Worm (Caenorhabditis elegans) whole organism, L1 larva: Measurements from ENCODE around the gene Y53F4B.24.
A peak's percentile ranks its signal among the peaks of the same experiment; 100 is the strongest.

ENCODE experiments used
- C04F5.9 ChIP-seq: sonication (generic microtip); optimal IDR thresholded peaks from 2 replicates; lab custom pipeline; 2016; ENCODE audit warnings: missing genetic modification characterization, missing compliant biosample characterization
- C16A3.4 ChIP-seq: fragments of 150-350 bp; optimal IDR thresholded peaks from 2 replicates; lab custom pipeline; 2014; ENCODE audit warnings: missing biosample characterization, missing genetic modification characterization
- F16B12.6 ChIP-seq: fragments of 150-350 bp; optimal IDR thresholded peaks from 2 replicates; lab custom pipeline; 2014; ENCODE audit warnings: missing biosample characterization, missing genetic modification characterization
- Y116A8C.19 ChIP-seq: sonication (generic microtip); optimal IDR thresholded peaks from 2 replicates; lab custom pipeline; 2016; ENCODE audit warnings: missing compliant biosample characterization, missing genetic modification characterization, borderline replicate concordance
- aha-1 ChIP-seq: fragments of 150-350 bp; optimal IDR thresholded peaks from 2 replicates; lab custom pipeline; 2014; ENCODE audit warnings: missing biosample characterization, missing genetic modification characterization
- aly-2 ChIP-seq: fragments of 150-350 bp; optimal IDR thresholded peaks from 2 replicates; lab custom pipeline; 2014; ENCODE audit warnings: missing biosample characterization, missing genetic modification characterization
- blmp-1 ChIP-seq: fragments of 150-350 bp; optimal IDR thresholded peaks from 2 replicates; lab custom pipeline; 2014; ENCODE audit warnings: missing biosample characterization, missing genetic modification characterization
- ceh-63 ChIP-seq: fragments of 200-800 bp; sonication (Bioruptor generic); optimal IDR thresholded peaks from 2 replicates; lab custom pipeline; 2018; ENCODE audit warnings: mild to moderate bottlenecking, missing genetic modification characterization, missing compliant biosample characterization
- ceh-8 ChIP-seq: fragments of 200-800 bp; sonication (Bioruptor generic); optimal IDR thresholded peaks from 2 replicates; lab custom pipeline; 2018; ENCODE audit warnings: mild to moderate bottlenecking, missing genetic modification characterization, moderate library complexity, missing compliant biosample characterization
- ceh-88 ChIP-seq: fragments of 200-800 bp; sonication (Bioruptor generic); IDR thresholded peaks from 2 replicates; pipeline ENCODE4 v1.3.6; 2022; ENCODE audit warnings: missing genetic modification characterization, missing compliant biosample characterization
- efl-1 ChIP-seq, 4 experiments: fragments of 150-350 bp; optimal IDR thresholded peaks in 3 of 4; peaks in 1 of 4; 1 replicate in 1 of 4; 2 replicates in 3 of 4; lab custom pipeline; 2014; ENCODE audit warnings: missing biosample characterization in 2 of 4, missing genetic modification characterization in 2 of 4, missing genetic modification reagents in 2 of 4
- efl-3 ChIP-seq: fragments of 200-800 bp; sonication (Bioruptor generic); optimal IDR thresholded peaks from 2 replicates; lab custom pipeline; 2018; ENCODE audit warnings: mild to moderate bottlenecking, missing genetic modification characterization, missing compliant biosample characterization
- elt-2 ChIP-seq: sonication (generic microtip); optimal IDR thresholded peaks from 2 replicates; lab custom pipeline; 2016; ENCODE audit warnings: missing genetic modification characterization, mild to moderate bottlenecking, inconsistent platforms, missing compliant biosample characterization, missing genetic modification reagents
- elt-3 ChIP-seq, 6 experiments: fragments of 150-350 bp in 1 of 6; sonication (generic microtip); optimal IDR thresholded peaks; 2 replicates each; lab custom pipeline; 2017 to 2018; ENCODE audit warnings: missing biosample characterization in 6 of 6, missing genetic modification characterization in 6 of 6, inconsistent platforms in 1 of 6
- ets-5 ChIP-seq: fragments of 200-800 bp; sonication (Bioruptor generic); IDR thresholded peaks from 2 replicates; pipeline ENCODE4 v1.3.6; 2022; ENCODE audit warnings: missing genetic modification characterization, missing compliant biosample characterization
- fkh-8 ChIP-seq: sonication (generic microtip); optimal IDR thresholded peaks from 2 replicates; lab custom pipeline; 2016; ENCODE audit warnings: mild to moderate bottlenecking, missing genetic modification characterization, missing compliant biosample characterization
- fos-1 ChIP-seq: fragments of 150-350 bp; optimal IDR thresholded peaks from 2 replicates; lab custom pipeline; 2014; ENCODE audit warnings: missing biosample characterization, missing genetic modification characterization
- grh-1 ChIP-seq: fragments of 200-800 bp; sonication (Bioruptor generic); IDR thresholded peaks from 2 replicates; pipeline ENCODE4 v1.3.6; 2022; ENCODE audit warnings: missing genetic modification reagents, missing genetic modification characterization, missing compliant biosample characterization
- hlh-17 ChIP-seq: fragments of 200-800 bp; sonication (Bioruptor generic); optimal IDR thresholded peaks from 2 replicates; lab custom pipeline; 2018; ENCODE audit warnings: missing genetic modification characterization, mild to moderate bottlenecking, missing compliant biosample characterization, moderate library complexity, borderline replicate concordance
- lin-14 ChIP-seq: fragments of 200-800 bp; sonication (Bioruptor generic); optimal IDR thresholded peaks from 2 replicates; lab custom pipeline; 2018; ENCODE audit warnings: mild to moderate bottlenecking, missing genetic modification characterization, moderate library complexity, missing compliant biosample characterization
- lin-15B ChIP-seq: fragments of 150-350 bp; sonication (generic microtip); optimal IDR thresholded peaks from 3 replicates; lab custom pipeline; 2014; ENCODE audit warnings: missing biosample characterization, missing genetic modification characterization
- lin-35 ChIP-seq, 2 experiments: fragments of 150-350 bp; optimal IDR thresholded peaks; 2 replicates each; lab custom pipeline; 2014; ENCODE audit warnings: missing biosample characterization in 2 of 2, missing genetic modification characterization in 2 of 2, missing genetic modification reagents in 2 of 2
- mef-2 ChIP-seq: fragments of 150-350 bp; optimal IDR thresholded peaks from 2 replicates; lab custom pipeline; 2014; ENCODE audit warnings: missing biosample characterization, missing genetic modification characterization
- nhr-12 ChIP-seq: sonication (generic microtip); optimal IDR thresholded peaks from 2 replicates; lab custom pipeline; 2017; ENCODE audit warnings: missing biosample characterization, missing genetic modification characterization
- nhr-19 ChIP-seq: fragments of 200-800 bp; sonication (Bioruptor generic); conservative IDR thresholded peaks from 2 replicates; pipeline ENCODE4 v1.3.6; 2022; ENCODE audit warnings: missing genetic modification characterization, missing compliant biosample characterization
- nhr-20 ChIP-seq: sonication (generic microtip); optimal IDR thresholded peaks from 2 replicates; lab custom pipeline; 2016; ENCODE audit warnings: mild to moderate bottlenecking, missing genetic modification characterization, missing compliant biosample characterization
- nhr-28 ChIP-seq: fragments of 150-350 bp; optimal IDR thresholded peaks from 2 replicates; lab custom pipeline; 2014; ENCODE audit warnings: missing biosample characterization, missing genetic modification characterization
- nhr-71 ChIP-seq: sonication (generic microtip); optimal IDR thresholded peaks from 2 replicates; lab custom pipeline; 2016; ENCODE audit warnings: mild to moderate bottlenecking, missing genetic modification characterization, moderate library complexity, missing compliant biosample characterization
- nhr-85 ChIP-seq: sonication (generic microtip); peaks from one replicate; lab custom pipeline; 2016; ENCODE audit warnings: missing genetic modification characterization, inconsistent platforms, missing compliant biosample characterization
- nhr-90 ChIP-seq: sonication (generic microtip); optimal IDR thresholded peaks from 2 replicates; lab custom pipeline; 2016; ENCODE audit warnings: mild to moderate bottlenecking, missing genetic modification characterization, missing compliant biosample characterization; ENCODE audit not compliant: poor library complexity
- pag-3 ChIP-seq: sonication (generic microtip); optimal IDR thresholded peaks from 2 replicates; lab custom pipeline; 2017; ENCODE audit warnings: missing genetic modification characterization, mild to moderate bottlenecking, missing compliant biosample characterization, antibody characterized with exemption, borderline replicate concordance; ENCODE audit not compliant: insufficient read depth
- skn-1 ChIP-seq: fragments of 150-350 bp; optimal IDR thresholded peaks from 2 replicates; lab custom pipeline; 2014; ENCODE audit warnings: missing biosample characterization, missing genetic modification characterization
- snu-23 ChIP-seq: sonication (generic microtip); optimal IDR thresholded peaks from 2 replicates; lab custom pipeline; 2016; ENCODE audit warnings: missing genetic modification characterization, missing compliant biosample characterization
- swsn-7 ChIP-seq: sonication (generic microtip); optimal IDR thresholded peaks from 2 replicates; lab custom pipeline; 2016; ENCODE audit warnings: missing genetic modification characterization, missing compliant biosample characterization
- unc-86 ChIP-seq: sonication (generic microtip); optimal IDR thresholded peaks from 2 replicates; lab custom pipeline; 2016; ENCODE audit warnings: missing genetic modification characterization, missing compliant biosample characterization
- unc-98 ChIP-seq: fragments of 200-800 bp; sonication (Bioruptor generic); IDR thresholded peaks from 2 replicates; pipeline ENCODE4 v1.3.6; 2022; ENCODE audit warnings: missing genetic modification characterization, missing compliant biosample characterization
- zag-1 ChIP-seq: fragments of 150-350 bp; optimal IDR thresholded peaks from 2 replicates; lab custom pipeline; 2014; ENCODE audit warnings: missing biosample characterization, missing genetic modification characterization

Gene Y53F4B.24

DNA sequence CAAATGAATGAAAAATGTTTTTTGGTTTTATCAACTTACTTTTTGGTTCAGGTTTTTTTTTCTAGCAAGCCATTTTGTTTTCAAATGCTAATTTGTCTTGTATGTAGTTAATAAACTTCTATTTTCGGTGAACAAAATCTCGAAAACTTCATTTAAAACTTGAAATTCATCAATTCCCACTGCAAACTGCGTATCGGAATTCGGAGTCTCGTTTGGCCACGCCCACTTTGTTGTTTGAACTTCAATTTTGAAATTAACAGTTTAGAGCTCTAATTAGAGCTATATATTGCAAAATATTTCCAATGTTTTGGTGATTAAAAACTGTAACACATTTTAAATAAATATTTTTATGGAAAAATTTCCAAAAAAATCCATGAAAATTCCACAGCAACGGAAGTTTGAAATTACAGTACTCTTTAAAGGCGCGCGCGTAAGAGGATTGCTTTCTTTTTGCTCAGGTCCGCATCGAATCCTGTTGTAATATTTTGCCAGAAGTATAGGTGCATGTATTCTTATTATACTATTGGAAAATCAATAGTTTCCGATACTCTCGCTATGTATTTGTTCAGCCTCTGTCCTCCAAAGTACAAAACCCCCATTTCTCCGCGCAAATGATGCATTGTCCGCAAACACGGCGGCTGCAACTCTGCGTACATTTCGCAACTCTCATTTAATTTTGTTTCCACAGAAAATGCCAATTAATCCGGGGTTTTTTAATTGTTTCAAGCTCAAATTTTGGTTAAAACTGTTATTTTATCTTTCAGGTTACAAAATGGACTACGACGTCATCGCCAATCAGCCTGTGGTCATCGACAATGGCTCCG lies 14.5 kb downstream of the Y53F4B.24 start, which contains the start of gene arp-1 (continued):
- TF ChIP-seq pag-3 (no peak), snu-23 (peak; percentile 57)

ce11 chrII:15111352-15111751 lies 22.9 kb downstream of the Y53F4B.24 start:
- TF ChIP-seq elt-2 (peak; percentile 60), nhr-85 (peak; percentile 59), nhr-19 (GFP tag; lab: Robert Waterston, UW) (peak; percentile 46), nhr-90 (peak; percentile 12), grh-1 (GFP tag; lab: Robert Waterston, UW) (no peak), lin-35 (GFP tag; optimal IDR thresholded peaks at IDR 0.05; lab: Kevin White, UChicago) (peak in 1 of 2 experiments; percentile 54), snu-23 (peak; percentile 50), aly-2 (tag; lab: Kevin White, UChicago) (no peak), blmp-1 (peak; percentile 72), elt-3 (tag; optimal IDR thresholded peaks at IDR 0.05; lab: Kevin White, UChicago) (peak in 1 of 6 experiments; percentile 4), efl-1 (optimal IDR thresholded peaks at IDR 0.05; lab: Kevin White, UChicago) (no peak), efl-1 (GFP tag; optimal IDR thresholded peaks at IDR 0.05 in 1 of 2; lab: Kevin White, UChicago) (peak in 1 of 2 experiments; percentile 78), ceh-8 (no peak), C16A3.4 (tag; lab: Kevin White, UChicago) (peak; percentile 0), nhr-71 (tag; lab: Kevin White, UChicago) (peak; percentile 33), nhr-20 (tag; lab: Kevin White, UChicago) (peak; percentile 86), lin-14 (no peak)

- TF ChIP-seq fos-1 (tag; lab: Kevin White, UChicago): no peak
- no peak for TF ChIP-seq pag-3
- no peak for TF ChIP-seq efl-3 (GFP tag; lab: Kevin White, UChicago)
- no peak for TF ChIP-seq unc-98 (GFP tag; lab: Robert Waterston, UW)
- no peak for TF ChIP-seq fkh-8 (tag; lab: Kevin White, UChicago)
- no peak for TF ChIP-seq mef-2 (tag; lab: Kevin White, UChicago)
- no peak for TF ChIP-seq zag-1 (tag; lab: Kevin White, UChicago)
- no peak for TF ChIP-seq unc-86 (tag; lab: Kevin White, UChicago)
- TF ChIP-seq C04F5.9 (tag; lab: Kevin White, UChicago): no peak
- TF ChIP-seq aha-1: no peak
- no peak for TF ChIP-seq nhr-28 (tag; lab: Kevin White, UChicago)
- TF ChIP-seq lin-15B (tag; lab: Kevin White, UChicago): no peak
These were observed 24.4 kb downstream of the Y53F4B.24 start, which contains the start of gene Y53F4B.39 for ce11 chrII:15109844-15110243. Gene Y53F4B.39, plus strand, starts transcription at chrII:15110144.

- TF ChIP-seq ceh-8 (no peak), ceh-63 (no peak), C04F5.9 (tag; lab: Kevin White, UChicago) (no peak), F16B12.6 (tag; lab: Kevin White, UChicago) (no peak), nhr-12 (no peak)
These were observed 27.0 kb downstream of the Y53F4B.24 start for ce11 chrII:15107184-15107583.

DNA sequence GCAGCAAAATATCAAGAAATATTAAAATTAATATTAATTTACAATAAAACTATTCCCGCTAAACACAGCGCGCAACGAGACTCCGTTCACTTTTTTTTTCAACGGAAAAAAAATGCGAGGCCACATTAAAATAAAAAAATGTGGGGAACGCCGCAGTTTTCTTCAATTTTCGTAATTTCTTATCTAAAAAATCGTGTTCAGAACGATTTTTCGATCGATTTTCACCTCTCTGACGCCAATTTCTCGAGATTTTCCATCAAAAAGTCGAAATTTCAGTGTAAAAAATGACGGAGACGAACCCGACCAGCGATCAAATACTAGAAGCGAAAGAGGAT lies 44.4 kb downstream of the Y53F4B.24 start, which contains the start of gene Y53F4B.21:
Y53F4B.21 (plus strand) TSS at position 285 of the 335 bp plus-strand sequence.
- TF ChIP-seq C16A3.4 (tag; lab: Kevin White, UChicago): no peak
- TF ChIP-seq skn-1 (tag; lab: Kevin White, UChicago): no peak
- TF ChIP-seq elt-3 (tag; optimal IDR thresholded peaks at IDR 0.05; lab: Kevin White, UChicago): no peak
- TF ChIP-seq Y116A8C.19 (tag; lab: Kevin White, UChicago): no peak
- no peak for TF ChIP-seq nhr-12
- TF ChIP-seq hlh-17 (GFP tag; lab: Kevin White, UChicago): no peak
- no peak for TF ChIP-seq swsn-7 (tag; lab: Kevin White, UChicago)
- no peak for TF ChIP-seq ceh-88 (GFP tag; lab: Robert Waterston, UW)
- no peak for TF ChIP-seq aly-2 (tag; lab: Kevin White, UChicago)
- TF ChIP-seq ets-5 (GFP tag; lab: Robert Waterston, UW): no peak
- no peak for TF ChIP-seq C04F5.9 (tag; lab: Kevin White, UChicago)
- TF ChIP-seq mef-2 (tag; lab: Kevin White, UChicago): no peak
